Fruit fly (Drosophila melanogaster) whole organism, embryonic: ENCODE data around the gene CG12814.

ENCODE experiments used
- Atf6 ChIP-seq: fragments of 200-800 bp; sonication (Bioruptor generic); IDR thresholded peaks from 2 replicates; pipeline ENCODE4 v1.3.6; 2022; ENCODE audit warnings: missing biosample characterization, missing genetic modification characterization
- Bteb2 ChIP-seq: fragments of 200-800 bp; sonication (Bioruptor generic); optimal IDR thresholded peaks from 2 replicates; lab custom pipeline; 2016; ENCODE audit warnings: missing biosample characterization, missing genetic modification characterization
- CG10321 ChIP-seq: fragments of 200-800 bp; sonication (Bioruptor generic); IDR thresholded peaks from 2 replicates; pipeline ENCODE4 v1.3.6; 2022; ENCODE audit warnings: missing biosample characterization, missing genetic modification characterization
- CG10366 ChIP-seq: fragments of 200-800 bp; sonication (Bioruptor generic); IDR thresholded peaks from 2 replicates; pipeline ENCODE4 v1.3.6; 2022; ENCODE audit warnings: missing biosample characterization, missing genetic modification characterization
- CG10959 ChIP-seq: fragments of 200-800 bp; sonication (Bioruptor generic); IDR thresholded peaks from 2 replicates; pipeline ENCODE4 v1.3.6; 2022; ENCODE audit warnings: missing biosample characterization, missing genetic modification characterization
- CG11504 ChIP-seq: fragments of 200-800 bp; sonication (Bioruptor generic); optimal IDR thresholded peaks from 3 replicates; lab custom pipeline; 2019; ENCODE audit warnings: missing biosample characterization, mild to moderate bottlenecking, missing genetic modification characterization, moderate library complexity
- CG12236 ChIP-seq: fragments of 200-800 bp; sonication (Bioruptor generic); optimal IDR thresholded peaks from 2 replicates; lab custom pipeline; 2016; ENCODE audit warnings: missing biosample characterization, missing genetic modification characterization
- CG13424 ChIP-seq: fragments of 200-800 bp; sonication (Bioruptor generic); optimal IDR thresholded peaks from 2 replicates; lab custom pipeline; 2019; ENCODE audit warnings: missing biosample characterization, mild to moderate bottlenecking, missing genetic modification characterization, moderate library complexity
- CG15479 ChIP-seq: fragments of 200-800 bp; sonication (Bioruptor generic); optimal IDR thresholded peaks from 3 replicates; lab custom pipeline; 2019; ENCODE audit warnings: missing biosample characterization, mild to moderate bottlenecking, missing genetic modification characterization, moderate library complexity
- CG16815 ChIP-seq: fragments of 200-800 bp; sonication (Bioruptor generic); optimal IDR thresholded peaks from 3 replicates; lab custom pipeline; 2017; ENCODE audit warnings: missing biosample characterization, mild to moderate bottlenecking, missing genetic modification characterization
- CG18011 ChIP-seq: fragments of 200-800 bp; sonication (Bioruptor generic); optimal IDR thresholded peaks from 2 replicates; lab custom pipeline; 2017; ENCODE audit warnings: missing biosample characterization, missing genetic modification characterization, mild to moderate bottlenecking, moderate library complexity, missing genotype
- CG31224 ChIP-seq: fragments of 200-800 bp; sonication (Bioruptor generic); IDR thresholded peaks from 2 replicates; pipeline ENCODE4 v1.3.6; 2022; ENCODE audit warnings: missing biosample characterization, missing genetic modification characterization
- CG5180 ChIP-seq: fragments of 200-800 bp; sonication (Bioruptor generic); optimal IDR thresholded peaks from 3 replicates; lab custom pipeline; 2017; ENCODE audit warnings: missing biosample characterization, missing genetic modification characterization, mild to moderate bottlenecking, moderate library complexity, missing genetic modification reagents
- CG6175 ChIP-seq: fragments of 200-800 bp; sonication (Bioruptor generic); IDR thresholded peaks from 3 replicates; pipeline ENCODE4 v1.3.6; 2022; ENCODE audit warnings: missing biosample characterization, missing genetic modification characterization
- CG7357 ChIP-seq: fragments of 200-800 bp; sonication (Bioruptor generic); IDR thresholded peaks from 3 replicates; pipeline ENCODE4 v1.3.6; 2022; ENCODE audit warnings: missing biosample characterization, missing genetic modification characterization
- CG7556 ChIP-seq: fragments of 200-800 bp; sonication (Bioruptor generic); optimal IDR thresholded peaks from 2 replicates; lab custom pipeline; 2017; ENCODE audit warnings: missing biosample characterization, mild to moderate bottlenecking, missing genetic modification characterization
- CG8359 ChIP-seq: fragments of 200-800 bp; sonication (Bioruptor generic); optimal IDR thresholded peaks from 2 replicates; lab custom pipeline; 2017; ENCODE audit warnings: missing biosample characterization, mild to moderate bottlenecking, missing genetic modification characterization, borderline replicate concordance
- CG8388 ChIP-seq: fragments of 200-800 bp; sonication (Bioruptor generic); optimal IDR thresholded peaks from 2 replicates; lab custom pipeline; 2019; ENCODE audit warnings: missing biosample characterization, mild to moderate bottlenecking, missing genetic modification characterization, moderate library complexity
- CG9609 ChIP-seq: fragments of 200-800 bp; sonication (Bioruptor generic); optimal IDR thresholded peaks from 3 replicates; lab custom pipeline; 2016; ENCODE audit warnings: missing biosample characterization, missing genetic modification characterization
- CoRest ChIP-seq: fragments of 200-800 bp; sonication (Bioruptor generic); optimal IDR thresholded peaks from 3 replicates; lab custom pipeline; 2018; ENCODE audit warnings: missing biosample characterization, mild to moderate bottlenecking, missing genetic modification characterization, moderate library complexity
- Dip2 ChIP-seq: fragments of 200-800 bp; sonication (Bioruptor generic); IDR thresholded peaks from 2 replicates; pipeline ENCODE4 v1.3.6; 2022; ENCODE audit warnings: missing biosample characterization, missing genetic modification characterization
- Doc2 ChIP-seq: fragments of 200-800 bp; sonication (Bioruptor generic); IDR thresholded peaks from 2 replicates; pipeline ENCODE4 v1.3.6; 2022; ENCODE audit warnings: missing biosample characterization, missing genetic modification characterization
- HHEX ChIP-seq: fragments of 200-800 bp; sonication (Bioruptor generic); optimal IDR thresholded peaks from 3 replicates; lab custom pipeline; 2017; ENCODE audit warnings: missing biosample characterization, mild to moderate bottlenecking, missing genetic modification characterization, missing genetic modification reagents
- Hr3 ChIP-seq: fragments of 200-800 bp; sonication (Bioruptor generic); optimal IDR thresholded peaks from 3 replicates; lab custom pipeline; 2016; ENCODE audit warnings: missing biosample characterization, missing genetic modification characterization
- Neu2 ChIP-seq: fragments of 200-800 bp; sonication (Bioruptor generic); optimal IDR thresholded peaks from 3 replicates; lab custom pipeline; 2016; ENCODE audit warnings: missing biosample characterization, missing genetic modification characterization, borderline replicate concordance
- Nf-YC ChIP-seq: fragments of 200-800 bp; optimal IDR thresholded peaks from 3 replicates; lab custom pipeline; 2019; ENCODE audit warnings: missing biosample characterization, mild to moderate bottlenecking, missing genetic modification characterization, moderate library complexity
- Optix ChIP-seq: fragments of 200-800 bp; sonication (Bioruptor generic); IDR thresholded peaks from 3 replicates; pipeline ENCODE4 v1.3.6; 2022; ENCODE audit warnings: missing biosample characterization, missing genetic modification characterization
- Pdp1 ChIP-seq, 2 experiments: fragments of 200-800 bp; sonication (Bioruptor generic); optimal IDR thresholded peaks; 3 replicates each; lab custom pipeline; 2016; ENCODE audit warnings: missing biosample characterization in 2 of 2, missing genetic modification characterization in 2 of 2, mild to moderate bottlenecking in 1 of 2, moderate library complexity in 1 of 2
- Ravus ChIP-seq: fragments of 200-800 bp; sonication (Bioruptor generic); IDR thresholded peaks from 2 replicates; pipeline ENCODE4 v1.3.6; 2022; ENCODE audit warnings: missing biosample characterization, missing genetic modification characterization
- Side ChIP-seq: fragments of 200-800 bp; sonication (Bioruptor generic); optimal IDR thresholded peaks from 2 replicates; lab custom pipeline; 2016; ENCODE audit warnings: missing biosample characterization, missing genetic modification characterization
- Sin3A ChIP-seq: fragments of >200 bp; optimal IDR thresholded peaks from 2 replicates; lab custom pipeline; 2018
- Stat92E ChIP-seq, 3 experiments: fragments of >200 bp in 2 of 3; fragments of 200-800 bp in 1 of 3; sonication (Bioruptor generic) in 1 of 3; optimal IDR thresholded peaks; 2 replicates each; lab custom pipeline; 2017 to 2019; ENCODE audit warnings: missing biosample characterization in 3 of 3, missing genetic modification characterization in 3 of 3, mild to moderate bottlenecking in 1 of 3, moderate library complexity in 1 of 3
- Xrp1 ChIP-seq: fragments of 200-800 bp; sonication (Bioruptor generic); IDR thresholded peaks from 2 replicates; pipeline ENCODE4 v1.3.6; 2022; ENCODE audit warnings: missing biosample characterization, missing genetic modification characterization
- ara ChIP-seq: fragments of 200-800 bp; sonication (Bioruptor generic); IDR thresholded peaks from 2 replicates; pipeline ENCODE4 v1.3.6; 2022; ENCODE audit warnings: missing biosample characterization, missing genetic modification characterization
- bbx ChIP-seq: fragments of 200-800 bp; sonication (Bioruptor generic); IDR thresholded peaks from 2 replicates; pipeline ENCODE4 v1.3.6; 2022; ENCODE audit warnings: missing biosample characterization, missing genetic modification characterization; ENCODE audit not compliant: partially characterized antibody
- bowl ChIP-seq: fragments of 200-800 bp; sonication (Bioruptor generic); IDR thresholded peaks from 2 replicates; pipeline ENCODE4 v1.3.6; 2022; ENCODE audit warnings: missing biosample characterization, missing genetic modification characterization
- bsh ChIP-seq, 2 experiments: fragments of 200-800 bp; sonication (Bioruptor generic); optimal IDR thresholded peaks; 2 replicates each; lab custom pipeline; 2017 to 2018; ENCODE audit warnings: mild to moderate bottlenecking in 2 of 2, missing biosample characterization in 2 of 2, missing genetic modification characterization in 2 of 2, moderate library complexity in 1 of 2
- btn ChIP-seq: fragments of 200-800 bp; sonication (Bioruptor generic); optimal IDR thresholded peaks from 2 replicates; lab custom pipeline; 2016; ENCODE audit warnings: missing biosample characterization, missing genetic modification characterization
- dimm ChIP-seq: fragments of 200-800 bp; sonication (Bioruptor generic); IDR thresholded peaks from 2 replicates; pipeline ENCODE4 v1.3.6; 2022; ENCODE audit warnings: missing biosample characterization, missing genetic modification characterization
- ewg ChIP-seq: fragments of 200-800 bp; sonication (Bioruptor generic); optimal IDR thresholded peaks from 3 replicates; lab custom pipeline; 2017; ENCODE audit warnings: mild to moderate bottlenecking, missing biosample characterization, missing genetic modification reagents, missing genetic modification characterization
- eyg ChIP-seq: fragments of 200-800 bp; sonication (Bioruptor generic); optimal IDR thresholded peaks from 3 replicates; lab custom pipeline; 2016; ENCODE audit warnings: missing biosample characterization, missing genetic modification characterization
- fru ChIP-seq: fragments of >200 bp; optimal IDR thresholded peaks from 2 replicates; lab custom pipeline; 2017
- gce ChIP-seq: fragments of 200-800 bp; sonication (Bioruptor generic); IDR thresholded peaks from 3 replicates; pipeline ENCODE4 v1.3.6; 2022; ENCODE audit warnings: missing biosample characterization, missing genetic modification characterization
- lilli ChIP-seq: fragments of 200-800 bp; sonication (Bioruptor generic); optimal IDR thresholded peaks from 3 replicates; lab custom pipeline; 2016; ENCODE audit warnings: missing biosample characterization, missing genetic modification characterization
- luna ChIP-seq: fragments of 200-800 bp; sonication (Bioruptor generic); optimal IDR thresholded peaks from 2 replicates; lab custom pipeline; 2016; ENCODE audit warnings: missing biosample characterization, missing genetic modification characterization
- phol ChIP-seq: fragments of 200-800 bp; sonication (Bioruptor generic); optimal IDR thresholded peaks from 3 replicates; lab custom pipeline; 2018; ENCODE audit warnings: missing biosample characterization, mild to moderate bottlenecking, missing genetic modification characterization, moderate library complexity
- ro ChIP-seq: fragments of 200-800 bp; sonication (Bioruptor generic); IDR thresholded peaks from 2 replicates; pipeline ENCODE4 v1.3.6; 2022; ENCODE audit warnings: missing biosample characterization, missing genetic modification characterization
- sc ChIP-seq, 3 experiments: fragments of >200 bp in 2 of 3; fragments of 200-800 bp in 1 of 3; sonication (Bioruptor generic) in 1 of 3; optimal IDR thresholded peaks; 2 replicates in 2 of 3; 3 replicates in 1 of 3; lab custom pipeline; 2017; ENCODE audit warnings: mild to moderate bottlenecking in 1 of 3, missing biosample characterization in 1 of 3, missing genetic modification characterization in 1 of 3, missing genetic modification reagents in 1 of 3
- scrt ChIP-seq: fragments of 200-800 bp; sonication (Bioruptor generic); optimal IDR thresholded peaks from 2 replicates; lab custom pipeline; 2018; ENCODE audit warnings: missing biosample characterization, mild to moderate bottlenecking, missing genetic modification characterization, moderate library complexity
- sens-2 ChIP-seq: fragments of 200-800 bp; sonication (Bioruptor generic); IDR thresholded peaks from 2 replicates; pipeline ENCODE4 v1.3.6; 2022; ENCODE audit warnings: missing biosample characterization, missing genetic modification characterization

CG12814 gene

dm6 chr3R:10153957-10154685, 35.3 kb downstream of the CG12814 start:
- TF ChIP-seq Xrp1 (GFP tag; lab: Robert Waterston, UW) (peak; percentile 59), Dip2 (GFP tag; lab: Robert Waterston, UW) (no peak), CG16815 (no peak), bsh (GFP tag; optimal IDR thresholded peaks at IDR 0.05; lab: Kevin White, UChicago) (peak in 1 of 2 experiments; percentile 29), CG15479 (GFP tag; lab: Kevin White, UChicago) (no peak), dimm (GFP tag; lab: Robert Waterston, UW) (0 out of 2 replicates have a peak, but pooled peaks have one; percentile 9), lilli (GFP tag; lab: Kevin White, UChicago) (peak; percentile 15), CG6175 (GFP tag; lab: Robert Waterston, UW) (no peak), Neu2 (GFP tag; lab: Kevin White, UChicago) (no peak), Stat92E (GFP tag; optimal IDR thresholded peaks at IDR 0.05; lab: Kevin White, UChicago) (no peak), Optix (GFP tag; lab: Robert Waterston, UW) (no peak), Doc2 (GFP tag; lab: Robert Waterston, UW) (no peak), ro (GFP tag; lab: Robert Waterston, UW) (no peak), Side (GFP tag; lab: Kevin White, UChicago) (no peak), sc (optimal IDR thresholded peaks at IDR 0.05; lab: Kevin White, UChicago) (no peak), sc (GFP tag; optimal IDR thresholded peaks at IDR 0.05; lab: Kevin White, UChicago) (no peak), Sin3A (lab: Kevin White, UChicago) (no peak), CG18011 (GFP tag; lab: Kevin White, UChicago) (no peak), fru (lab: Kevin White, UChicago) (no peak), phol (tag; lab: Kevin White, UChicago) (peak; percentile 34), bbx (GFP tag; lab: Robert Waterston, UW) (no peak), CG9609 (GFP tag; lab: Kevin White, UChicago) (no peak), Bteb2 (no peak), HHEX (GFP tag; lab: Kevin White, UChicago) (peak; percentile 34), CG11504 (tag; lab: Kevin White, UChicago) (no peak), luna (GFP tag; lab: Kevin White, UChicago) (no peak), Pdp1 (GFP tag; optimal IDR thresholded peaks at IDR 0.05; lab: Kevin White, UChicago) (peak in 1 of 2 experiments; percentile 23), CG7357 (GFP tag; lab: Robert Waterston, UW) (no peak), CG13424 (tag; lab: Kevin White, UChicago) (peak; percentile 35), CG10366 (GFP tag; lab: Robert Waterston, UW) (peak; percentile 60; the same call in 1 of the 2 replicates), gce (no peak), scrt (no peak), CoRest (peak; percentile 28), ara (GFP tag; lab: Robert Waterston, UW) (no peak), eyg (no peak), CG31224 (GFP tag; lab: Robert Waterston, UW) (no peak), Ravus (GFP tag; lab: Robert Waterston, UW) (no peak), sens-2 (GFP tag; lab: Robert Waterston, UW) (0 out of 2 replicates have a peak, but pooled peaks have one; percentile 31), CG10321 (no peak), CG10959 (GFP tag; lab: Robert Waterston, UW) (no peak), ewg (GFP tag; lab: Kevin White, UChicago) (no peak), CG7556 (GFP tag; lab: Kevin White, UChicago) (no peak), CG5180 (no peak), btn (GFP tag; lab: Kevin White, UChicago) (no peak), Hr3 (GFP tag; lab: Kevin White, UChicago) (no peak), bowl (GFP tag; lab: Robert Waterston, UW) (no peak), CG8388 (GFP tag; lab: Kevin White, UChicago) (peak; percentile 22), Nf-YC (tag; lab: Kevin White, UChicago) (no peak), Atf6 (GFP tag; lab: Robert Waterston, UW) (peak; percentile 33; the same call in 1 of the 2 replicates), CG12236 (GFP tag; lab: Kevin White, UChicago) (no peak), CG8359 (GFP tag; lab: Kevin White, UChicago) (no peak)
